Worm (Caenorhabditis elegans) whole organism, L4 larva: ENCODE data around the gene str-131.
A peak's percentile ranks its signal among the peaks of the same experiment; 100 is the strongest.

Experiments used
- D1046.2 ChIP-seq: fragments of 200-800 bp; sonication (Bioruptor generic); IDR thresholded peaks from 2 replicates; pipeline ENCODE4 v1.3.6; 2022; ENCODE audit warnings: missing genetic modification characterization, missing compliant biosample characterization
- F10B5.3 ChIP-seq: sonication (generic microtip); optimal IDR thresholded peaks from 2 replicates; lab custom pipeline; 2016; ENCODE audit warnings: mild to moderate bottlenecking, missing genetic modification characterization, missing compliant biosample characterization
- F26F4.8 ChIP-seq: fragments of 200-800 bp; sonication (Bioruptor generic); conservative IDR thresholded peaks from 2 replicates; pipeline ENCODE4 v1.3.6; 2022; ENCODE audit warnings: missing genetic modification characterization, missing compliant biosample characterization
- F44E2.7 ChIP-seq: fragments of 200-800 bp; sonication (Bioruptor generic); IDR thresholded peaks from 2 replicates; pipeline ENCODE4 v2.1.2; 2022; ENCODE audit warnings: missing genetic modification characterization, missing compliant biosample characterization
- R02D3.7 ChIP-seq: fragments of 150-350 bp; sonication (generic microtip); optimal IDR thresholded peaks from 3 replicates; lab custom pipeline; 2014; ENCODE audit warnings: missing biosample characterization, missing genetic modification characterization
- T20F7.1 ChIP-seq: fragments of 200-800 bp; sonication (Bioruptor generic); optimal IDR thresholded peaks from 2 replicates; lab custom pipeline; 2018; ENCODE audit warnings: mild to moderate bottlenecking, missing genetic modification characterization, missing compliant biosample characterization
- Y75B8A.6 ChIP-seq: fragments of 200-800 bp; sonication (Bioruptor generic); IDR thresholded peaks from 2 replicates; pipeline ENCODE4 v1.3.6; 2022; ENCODE audit warnings: missing genetic modification reagents, missing genetic modification characterization, missing compliant biosample characterization
- ZK337.2 ChIP-seq: fragments of 200-800 bp; sonication (Bioruptor generic); IDR thresholded peaks from 2 replicates; pipeline ENCODE4 v1.3.6; 2022; ENCODE audit warnings: missing genetic modification reagents, missing genetic modification characterization, missing compliant biosample characterization
- aha-1 ChIP-seq: fragments of 150-350 bp; peaks from one replicate; lab custom pipeline; 2014; ENCODE audit warnings: missing biosample characterization, missing genetic modification characterization
- aly-2 ChIP-seq: sonication (generic microtip); optimal IDR thresholded peaks from 2 replicates; lab custom pipeline; 2018; ENCODE audit warnings: missing biosample characterization, missing genetic modification characterization
- ama-1 ChIP-seq: fragments of 150-350 bp; optimal IDR thresholded peaks from 2 replicates; lab custom pipeline; 2014; ENCODE audit warnings: inconsistent platforms, mixed read lengths
- ceh-32 ChIP-seq: sonication (generic microtip); optimal IDR thresholded peaks from 2 replicates; lab custom pipeline; 2016; ENCODE audit warnings: mild to moderate bottlenecking, missing genetic modification characterization, missing compliant biosample characterization; ENCODE audit not compliant: poor library complexity
- ceh-44 ChIP-seq: fragments of 200-800 bp; sonication (Bioruptor generic); IDR thresholded peaks from 2 replicates; pipeline ENCODE4 v1.3.6; 2022; ENCODE audit warnings: missing genetic modification reagents, missing genetic modification characterization, missing compliant biosample characterization
- ctbp-1 ChIP-seq: fragments of 200-800 bp; sonication (Bioruptor generic); IDR thresholded peaks from 2 replicates; pipeline ENCODE4 v1.3.6; 2022; ENCODE audit warnings: missing genetic modification reagents, missing genetic modification characterization, missing compliant biosample characterization
- daf-12 ChIP-seq: fragments of 150-350 bp; optimal IDR thresholded peaks from 2 replicates; lab custom pipeline; 2014; ENCODE audit warnings: missing biosample characterization, missing genetic modification reagents, missing genetic modification characterization
- daf-16 ChIP-seq, 3 experiments: sonication (generic microtip); optimal IDR thresholded peaks; 2 replicates each; lab custom pipeline; 2016 to 2017; ENCODE audit warnings: missing genetic modification characterization in 3 of 3, missing genetic modification reagents in 3 of 3, mild to moderate bottlenecking in 2 of 3, missing compliant biosample characterization in 2 of 3, missing biosample characterization in 1 of 3, moderate library complexity in 1 of 3
- daf-19 ChIP-seq: fragments of 200-800 bp; sonication (Bioruptor generic); conservative IDR thresholded peaks from 2 replicates; pipeline ENCODE4 v1.3.6; 2022; ENCODE audit warnings: missing genetic modification characterization, missing compliant biosample characterization
- dmd-6 ChIP-seq: fragments of 200-800 bp; sonication (Bioruptor generic); IDR thresholded peaks from 2 replicates; pipeline ENCODE4 v1.3.6; 2022; ENCODE audit warnings: missing genetic modification reagents, missing genetic modification characterization, missing compliant biosample characterization
- duxl-1 ChIP-seq: sonication (generic microtip); optimal IDR thresholded peaks from 2 replicates; lab custom pipeline; 2016; ENCODE audit warnings: mild to moderate bottlenecking, missing genetic modification characterization, moderate library complexity, missing compliant biosample characterization; ENCODE audit not compliant: poor library complexity
- dve-1 ChIP-seq: sonication (generic microtip); optimal IDR thresholded peaks from 2 replicates; lab custom pipeline; 2017; ENCODE audit warnings: antibody characterized with exemption, mild to moderate bottlenecking, missing genetic modification characterization, missing compliant biosample characterization; ENCODE audit not compliant: insufficient read depth
- fos-1 ChIP-seq: fragments of 150-350 bp; optimal IDR thresholded peaks from 2 replicates; lab custom pipeline; 2014; ENCODE audit warnings: missing biosample characterization, missing genetic modification characterization
- hif-1 ChIP-seq, 2 experiments: sonication (generic microtip); optimal IDR thresholded peaks; 2 replicates each; lab custom pipeline; 2016 to 2017; ENCODE audit warnings: missing compliant biosample characterization in 2 of 2, missing genetic modification characterization in 2 of 2, missing genetic modification reagents in 2 of 2, missing genotype in 2 of 2, mild to moderate bottlenecking in 1 of 2
- lim-7 ChIP-seq: fragments of 200-800 bp; sonication (Bioruptor generic); IDR thresholded peaks from 2 replicates; pipeline ENCODE4 v1.3.6; 2022; ENCODE audit warnings: missing genetic modification characterization, missing compliant biosample characterization
- lin-29 ChIP-seq: fragments of 200-800 bp; sonication (Bioruptor generic); IDR thresholded peaks from 2 replicates; pipeline ENCODE4 v1.3.6; 2022; ENCODE audit warnings: missing genetic modification reagents, missing genetic modification characterization, missing compliant biosample characterization
- lsy-2 ChIP-seq, 2 experiments: fragments of 150-350 bp in 1 of 2; sonication (generic microtip) in 1 of 2; optimal IDR thresholded peaks; 2 replicates each; lab custom pipeline; 2014 to 2017; ENCODE audit warnings: missing biosample characterization in 2 of 2, missing genetic modification characterization in 2 of 2
- mdl-1 ChIP-seq, 2 experiments: fragments of 150-350 bp in 1 of 2; sonication (generic microtip) in 1 of 2; optimal IDR thresholded peaks; 2 replicates each; lab custom pipeline; 2014 to 2017; ENCODE audit warnings: missing biosample characterization in 2 of 2, missing genetic modification characterization in 2 of 2
- mes-2 ChIP-seq: sonication (generic microtip); optimal IDR thresholded peaks from 2 replicates; lab custom pipeline; 2016; ENCODE audit warnings: missing genotype, mild to moderate bottlenecking, missing genetic modification characterization, missing compliant biosample characterization; ENCODE audit not compliant: poor library complexity, severe bottlenecking
- mxl-3 ChIP-seq: fragments of 200-800 bp; sonication (Bioruptor generic); optimal IDR thresholded peaks from 2 replicates; lab custom pipeline; 2018; ENCODE audit warnings: mild to moderate bottlenecking, missing genetic modification characterization, missing compliant biosample characterization
- nhr-102 ChIP-seq: sonication (generic microtip); optimal IDR thresholded peaks from 2 replicates; lab custom pipeline; 2016; ENCODE audit warnings: mild to moderate bottlenecking, missing genetic modification characterization, moderate library complexity, missing compliant biosample characterization
- nhr-111 ChIP-seq: fragments of 200-800 bp; sonication (Bioruptor generic); optimal IDR thresholded peaks from 2 replicates; lab custom pipeline; 2018; ENCODE audit warnings: mild to moderate bottlenecking, missing genetic modification characterization, missing compliant biosample characterization
- nhr-25 ChIP-seq: sonication (generic microtip); optimal IDR thresholded peaks from 2 replicates; lab custom pipeline; 2017; ENCODE audit warnings: missing genetic modification characterization, mild to moderate bottlenecking, missing compliant biosample characterization, antibody characterized with exemption, moderate library complexity, borderline replicate concordance; ENCODE audit not compliant: insufficient read depth
- nhr-42 ChIP-seq: fragments of 200-800 bp; sonication (Bioruptor generic); IDR thresholded peaks from 2 replicates; pipeline ENCODE4 v1.3.6; 2022; ENCODE audit warnings: missing genetic modification characterization, missing compliant biosample characterization
- nhr-76 ChIP-seq: fragments of 150-350 bp; optimal IDR thresholded peaks from 2 replicates; lab custom pipeline; 2014; ENCODE audit warnings: missing biosample characterization, missing genetic modification characterization
- pha-4 ChIP-seq, 2 experiments: fragments of 150-350 bp in 1 of 2; fragments of 200-800 bp in 1 of 2; sonication (Bioruptor generic) in 1 of 2; IDR thresholded peaks in 1 of 2; optimal IDR thresholded peaks in 1 of 2; 2 replicates each; pipeline versions ENCODE4 v1.3.6 to Lab custom; 2014 to 2022; ENCODE audit warnings: missing genetic modification characterization in 2 of 2, missing genetic modification reagents in 2 of 2, missing biosample characterization in 1 of 2, missing compliant biosample characterization in 1 of 2
- pqm-1 ChIP-seq: sonication (generic microtip); optimal IDR thresholded peaks from 2 replicates; lab custom pipeline; 2017; ENCODE audit warnings: missing biosample characterization, missing genetic modification characterization
- saeg-2 ChIP-seq: fragments of 200-800 bp; sonication (Bioruptor generic); IDR thresholded peaks from 2 replicates; pipeline ENCODE4 v1.3.6; 2022; ENCODE audit warnings: missing genetic modification reagents, missing genetic modification characterization, missing compliant biosample characterization
- sdz-12 ChIP-seq: fragments of 200-800 bp; sonication (Bioruptor generic); optimal IDR thresholded peaks from 2 replicates; lab custom pipeline; 2018; ENCODE audit warnings: mild to moderate bottlenecking, missing genetic modification characterization, missing compliant biosample characterization
- skn-1 ChIP-seq: fragments of 150-350 bp; optimal IDR thresholded peaks from 2 replicates; lab custom pipeline; 2014; ENCODE audit warnings: missing biosample characterization, missing genetic modification characterization
- snpc-1.2 ChIP-seq: fragments of 200-800 bp; sonication (Bioruptor generic); IDR thresholded peaks from 2 replicates; pipeline ENCODE4 v1.3.6; 2022; ENCODE audit warnings: missing genetic modification reagents, missing genetic modification characterization, missing compliant biosample characterization
- spr-1 ChIP-seq: sonication (generic microtip); optimal IDR thresholded peaks from 2 replicates; lab custom pipeline; 2016; ENCODE audit warnings: mild to moderate bottlenecking, missing genetic modification characterization, missing compliant biosample characterization
- unc-130 ChIP-seq: sonication (generic microtip); optimal IDR thresholded peaks from 2 replicates; lab custom pipeline; 2016; ENCODE audit warnings: missing genetic modification reagents, missing genetic modification characterization, missing compliant biosample characterization
- unc-62 ChIP-seq, 3 experiments: fragments of 150-350 bp in 1 of 3; sonication (generic microtip); optimal IDR thresholded peaks in 2 of 3; peaks in 1 of 3; 1 replicate in 1 of 3; 2 replicates in 2 of 3; lab custom pipeline; 2014 to 2017; ENCODE audit warnings: missing biosample characterization in 3 of 3, missing genetic modification characterization in 3 of 3, missing genetic modification reagents in 3 of 3, missing genotype in 1 of 3
- vab-7 ChIP-seq: fragments of 200-800 bp; sonication (Bioruptor generic); IDR thresholded peaks from 2 replicates; pipeline ENCODE4 v1.3.6; 2022; ENCODE audit warnings: missing genetic modification reagents, missing genetic modification characterization, missing compliant biosample characterization
- zag-1 ChIP-seq: fragments of 150-350 bp; optimal IDR thresholded peaks from 2 replicates; lab custom pipeline; 2014; ENCODE audit warnings: missing biosample characterization, missing genetic modification characterization
- zip-2 ChIP-seq: fragments of 150-350 bp; optimal IDR thresholded peaks from 2 replicates; lab custom pipeline; 2014; ENCODE audit warnings: missing biosample characterization, missing genetic modification characterization
- ztf-11 ChIP-seq: fragments of 150-350 bp; optimal IDR thresholded peaks from 2 replicates; lab custom pipeline; 2014; ENCODE audit warnings: missing biosample characterization, missing genetic modification characterization

The str-131 gene

ce11 chrV:8035947-8036346, 45.5 kb downstream of the str-131 start, which contains the start of gene ZC513.14:
Gene ZC513.14, minus strand, starts transcription at chrV:8036047.
- no peak for TF ChIP-seq F26F4.8 (GFP tag; lab: Robert Waterston, UW)
- no peak for TF ChIP-seq nhr-42 (GFP tag; lab: Robert Waterston, UW)
- no peak for TF ChIP-seq ctbp-1 (GFP tag; lab: Robert Waterston, UW)
- TF ChIP-seq D1046.2 = no peak
- TF ChIP-seq mdl-1 (tag; optimal IDR thresholded peaks at IDR 0.05; lab: Kevin White, UChicago) = no peak
- TF ChIP-seq mxl-3 (GFP tag; lab: Kevin White, UChicago) = no peak
- no peak for TF ChIP-seq pha-4 (GFP tag; IDR thresholded peaks at IDR 0.05; lab: Robert Waterston, UW)
- TF ChIP-seq pha-4 (tag; optimal IDR thresholded peaks at IDR 0.05; lab: Kevin White, UChicago) = no peak
- TF ChIP-seq saeg-2 = no peak
- no peak for TF ChIP-seq aly-2 (tag; lab: Kevin White, UChicago)
- no peak for TF ChIP-seq snpc-1.2 (GFP tag; lab: Robert Waterston, UW)
- TF ChIP-seq fos-1 (tag; lab: Kevin White, UChicago) = no peak
- TF ChIP-seq dve-1 (tag; lab: Kevin White, UChicago) = no peak
- no peak for TF ChIP-seq F44E2.7 (GFP tag; lab: Robert Waterston, UW)
- TF ChIP-seq sdz-12 (GFP tag; lab: Kevin White, UChicago) = no peak
- TF ChIP-seq Y75B8A.6 (GFP tag; lab: Robert Waterston, UW) = no peak
- no peak for TF ChIP-seq unc-130 (GFP tag; lab: Kevin White, UChicago)
- TF ChIP-seq pqm-1 = no peak
- no peak for TF ChIP-seq aha-1 (tag; lab: Kevin White, UChicago)
- TF ChIP-seq, all 104 proteins: peak for 0

DNA sequence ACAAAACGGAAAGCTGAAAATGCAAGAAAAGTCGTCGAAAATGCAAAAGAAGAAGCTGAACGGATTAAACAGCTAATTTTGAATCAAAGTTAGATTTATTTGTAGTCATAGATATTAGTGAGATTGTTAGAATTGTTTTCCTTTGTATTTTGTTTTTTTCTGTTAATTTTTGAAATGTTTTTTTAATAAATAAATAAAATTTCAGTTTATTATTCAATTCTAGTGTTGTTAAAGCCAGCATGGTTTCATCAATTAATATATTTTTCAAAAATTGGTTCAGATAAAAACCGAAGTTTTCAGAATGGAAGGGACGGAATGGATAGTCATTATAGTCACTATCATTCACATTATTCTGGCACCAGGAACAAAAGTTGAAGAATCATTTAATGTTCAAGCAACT, 46.7 kb downstream of the str-131 start, which contains the start of gene algn-12:
Gene algn-12, plus strand, starts transcription at position 301 of the 400 bp plus-strand sequence.
- no peak for TF ChIP-seq lin-29 (GFP tag; lab: Robert Waterston, UW)
- no peak for TF ChIP-seq ceh-32 (tag; lab: Kevin White, UChicago)
- TF ChIP-seq unc-62 (GFP tag; optimal IDR thresholded peaks at IDR 0.05 in 1 of 2; lab: Kevin White, UChicago) = no peak
- TF ChIP-seq unc-62 (tag; optimal IDR thresholded peaks at IDR 0.05; lab: Kevin White, UChicago) = no peak
- no peak for TF ChIP-seq duxl-1 (tag; lab: Kevin White, UChicago)
- no peak for TF ChIP-seq zag-1 (tag; lab: Kevin White, UChicago)
- no peak for TF ChIP-seq F10B5.3
- no peak for TF ChIP-seq R02D3.7 (tag; lab: Kevin White, UChicago)
- no peak for TF ChIP-seq daf-16 (GFP tag; optimal IDR thresholded peaks at IDR 0.05; lab: Kevin White, UChicago)
- TF ChIP-seq daf-16 (tag; optimal IDR thresholded peaks at IDR 0.05; lab: Kevin White, UChicago) = no peak
- no peak for TF ChIP-seq nhr-102
- no peak for TF ChIP-seq lim-7 (GFP tag; lab: Robert Waterston, UW)
- TF ChIP-seq skn-1 (tag; lab: Kevin White, UChicago) = no peak
- no peak for TF ChIP-seq dmd-6 (GFP tag; lab: Robert Waterston, UW)
- no peak for TF ChIP-seq ztf-11 (tag; lab: Kevin White, UChicago)
- TF ChIP-seq ceh-44 (GFP tag; lab: Robert Waterston, UW) = no peak
- no peak for TF ChIP-seq nhr-25
- TF ChIP-seq Y75B8A.6 (GFP tag; lab: Robert Waterston, UW) = no peak
- TF ChIP-seq fos-1 (tag; lab: Kevin White, UChicago) = no peak
- no peak for TF ChIP-seq saeg-2
- no peak for TF ChIP-seq daf-12
- TF ChIP-seq spr-1 = no peak

DNA sequence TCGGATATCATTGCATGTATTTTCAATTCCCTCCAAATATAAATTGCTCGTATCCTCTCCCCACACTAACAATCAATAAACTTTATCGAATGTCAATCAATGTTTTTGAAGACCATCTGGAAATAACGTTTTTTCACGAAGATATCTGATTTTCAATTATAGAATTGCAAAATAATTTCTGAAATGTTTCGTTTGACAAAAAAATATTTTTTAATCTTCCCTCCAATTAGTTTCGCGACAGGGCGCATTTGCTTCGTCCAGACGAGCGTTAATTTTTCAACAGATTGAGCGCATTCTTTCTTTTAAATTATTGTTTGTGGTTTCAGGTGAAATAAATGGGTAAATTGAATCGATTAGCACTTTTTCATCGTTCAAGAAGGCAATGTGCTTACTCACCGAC, 50.4 kb downstream of the str-131 start, which contains the start of gene vars-1:
Gene vars-1, plus strand, starts transcription at position 291 of the 400 bp plus-strand sequence.
- 0 out of 2 replicates have a peak, but pooled peaks have one; percentile 13 for TF ChIP-seq dmd-6 (GFP tag; lab: Robert Waterston, UW)
- no peak for TF ChIP-seq daf-12
- no peak for TF ChIP-seq ZK337.2 (GFP tag; lab: Robert Waterston, UW)
- TF ChIP-seq mes-2 = peak; percentile 58
- no peak for TF ChIP-seq unc-62 (GFP tag; optimal IDR thresholded peaks at IDR 0.05 in 1 of 2; lab: Kevin White, UChicago)
- no peak for TF ChIP-seq unc-62 (tag; optimal IDR thresholded peaks at IDR 0.05; lab: Kevin White, UChicago)
- no peak for TF ChIP-seq daf-19 (GFP tag; lab: Robert Waterston, UW)
- no peak for TF ChIP-seq hif-1 (tag; optimal IDR thresholded peaks at IDR 0.05; lab: Kevin White, UChicago)
- TF ChIP-seq nhr-111 (GFP tag; lab: Kevin White, UChicago) = no peak
- TF ChIP-seq nhr-76 (tag; lab: Kevin White, UChicago) = no peak
- peak in 1 of 2 experiments; percentile 71 for TF ChIP-seq lsy-2 (tag; optimal IDR thresholded peaks at IDR 0.05; lab: Kevin White, UChicago)
- no peak for TF ChIP-seq vab-7
- no peak for TF ChIP-seq pqm-1
- no peak for TF ChIP-seq zip-2 (tag; lab: Kevin White, UChicago)
- TF ChIP-seq ceh-32 (tag; lab: Kevin White, UChicago) = no peak
- TF ChIP-seq T20F7.1 (GFP tag; lab: Kevin White, UChicago) = peak; percentile 46
- TF ChIP-seq duxl-1 (tag; lab: Kevin White, UChicago) = peak; percentile 19
- TF ChIP-seq ama-1 (lab: Kevin White, UChicago) = peak; percentile 33
